Fruit fly (Drosophila melanogaster) whole organism, prepupa: ENCODE results near the gene CG1951.
A peak's percentile ranks its signal among the peaks of the same experiment; 100 is the strongest.

Source experiments
- CG1621 ChIP-seq: fragments of 200-800 bp; sonication (Bioruptor generic); optimal IDR thresholded peaks from 3 replicates; lab custom pipeline; 2018; ENCODE audit warnings: missing biosample characterization, mild to moderate bottlenecking, missing genetic modification characterization
- CG6276 ChIP-seq: fragments of 200-800 bp; sonication (Bioruptor generic); optimal IDR thresholded peaks from 2 replicates; lab custom pipeline; 2017; ENCODE audit warnings: missing biosample characterization, mild to moderate bottlenecking, missing genetic modification characterization
- CG6808 ChIP-seq: fragments of 200-800 bp; sonication (Bioruptor generic); optimal IDR thresholded peaks from 3 replicates; lab custom pipeline; 2017; ENCODE audit warnings: missing biosample characterization, missing genetic modification characterization, mild to moderate bottlenecking, moderate library complexity, missing genetic modification reagents
- CG7368 ChIP-seq: fragments of 200-800 bp; sonication (Bioruptor generic); optimal IDR thresholded peaks from 3 replicates; lab custom pipeline; 2016; ENCODE audit warnings: missing biosample characterization, missing genetic modification characterization
- Hr38 ChIP-seq: sonication (Bioruptor generic); optimal IDR thresholded peaks from 2 replicates; lab custom pipeline; 2016; ENCODE audit warnings: missing biosample characterization, missing genetic modification characterization
- Hr39 ChIP-seq: fragments of 200-800 bp; sonication (Bioruptor generic); optimal IDR thresholded peaks from 2 replicates; lab custom pipeline; 2016; ENCODE audit warnings: missing biosample characterization, missing genetic modification characterization
- Hr4 ChIP-seq: fragments of 200-800 bp; sonication (Bioruptor generic); optimal IDR thresholded peaks from 3 replicates; lab custom pipeline; 2016; ENCODE audit warnings: missing biosample characterization, missing genetic modification characterization
- Met ChIP-seq: fragments of 200-800 bp; sonication (Bioruptor generic); optimal IDR thresholded peaks from 3 replicates; lab custom pipeline; 2016; ENCODE audit warnings: missing biosample characterization, missing genetic modification characterization
- Smox ChIP-seq: fragments of 200-800 bp; sonication (Bioruptor generic); optimal IDR thresholded peaks from 3 replicates; lab custom pipeline; 2016; ENCODE audit warnings: missing biosample characterization, missing genetic modification characterization
- fd59A ChIP-seq: fragments of 200-800 bp; sonication (Bioruptor generic); optimal IDR thresholded peaks from 2 replicates; lab custom pipeline; 2017; ENCODE audit warnings: missing biosample characterization, mild to moderate bottlenecking, missing genetic modification characterization, missing genetic modification reagents
- spab ChIP-seq: fragments of 200-800 bp; sonication (Bioruptor generic); optimal IDR thresholded peaks from 2 replicates; lab custom pipeline; 2017; ENCODE audit warnings: missing biosample characterization, mild to moderate bottlenecking, missing genetic modification characterization, missing genetic modification reagents
- ss ChIP-seq, 2 experiments: fragments of 200-800 bp; sonication (Bioruptor generic); optimal IDR thresholded peaks; 2 replicates in 1 of 2; 3 replicates in 1 of 2; lab custom pipeline; 2017 to 2018; ENCODE audit warnings: mild to moderate bottlenecking in 2 of 2, missing biosample characterization in 2 of 2, missing genetic modification characterization in 2 of 2, moderate library complexity in 1 of 2

- TF ChIP-seq CG6276 (GFP tag; lab: Kevin White, UChicago) (no peak), ss (GFP tag; optimal IDR thresholded peaks at IDR 0.05; lab: Kevin White, UChicago) (no peak), CG7368 (GFP tag; lab: Kevin White, UChicago) (no peak), CG6808 (GFP tag; lab: Kevin White, UChicago) (no peak), fd59A (GFP tag; lab: Kevin White, UChicago) (peak; percentile 77), Hr39 (peak; percentile 84), Hr4 (GFP tag; lab: Kevin White, UChicago) (peak; percentile 68), Smox (peak; percentile 36), spab (GFP tag; lab: Kevin White, UChicago) (peak; percentile 64), CG1621 (tag; lab: Kevin White, UChicago) (peak; percentile 1), Met (peak; percentile 73), Hr38 (GFP tag; lab: Kevin White, UChicago) (no peak)
Measured at dm6 chr3R:29033909-29034629, 7.0 kb downstream of the CG1951 start, which contains the start of the genes beta4GalNAcTB and Cpsf100.
